Worm (Caenorhabditis elegans) whole organism, midembryonic: ENCODE results near the gene pkd-2.

Source experiments
- T22C8.4 ChIP-seq: fragments of 200-800 bp; sonication (Bioruptor generic); IDR thresholded peaks from 2 replicates; pipeline ENCODE4 v1.3.6; 2022; ENCODE audit warnings: missing genetic modification characterization, missing compliant biosample characterization
- flt-1 ChIP-seq: fragments of 200-800 bp; sonication (Bioruptor generic); IDR thresholded peaks from 2 replicates; pipeline ENCODE4 v1.3.6; 2022; ENCODE audit warnings: missing genetic modification characterization, missing compliant biosample characterization
- klf-2 ChIP-seq: fragments of 200-800 bp; sonication (Bioruptor generic); conservative IDR thresholded peaks from 2 replicates; pipeline ENCODE4 v1.3.6; 2022; ENCODE audit warnings: missing genetic modification reagents, missing genetic modification characterization, missing compliant biosample characterization
- ref-1 ChIP-seq: fragments of 200-800 bp; sonication (Bioruptor generic); conservative IDR thresholded peaks from 2 replicates; pipeline ENCODE4 v1.3.6; 2022; ENCODE audit warnings: missing genetic modification reagents, missing genetic modification characterization, missing compliant biosample characterization
- tab-1 ChIP-seq: fragments of 200-800 bp; sonication (Bioruptor generic); IDR thresholded peaks from 2 replicates; pipeline ENCODE4 v1.3.6; 2022; ENCODE audit warnings: missing genetic modification characterization, missing compliant biosample characterization

- TF ChIP-seq flt-1 (GFP tag; lab: Robert Waterston, UW) (no peak), klf-2 (no peak), T22C8.4 (GFP tag; lab: Robert Waterston, UW) (no peak), ref-1 (GFP tag; lab: Robert Waterston, UW) (no peak), tab-1 (GFP tag; lab: Robert Waterston, UW) (no peak)
Measured at ce11 chrIV:15210482-15210881, 24.3 kb downstream of the pkd-2 start.
